Worm (Caenorhabditis elegans) whole organism, late embryonic: ENCODE data around the gene C17A2.7.
A peak's percentile ranks its signal among the peaks of the same experiment; 100 is the strongest.

ENCODE experiments used
- Y22D7AL.16 ChIP-seq: sonication (generic microtip); optimal IDR thresholded peaks from 2 replicates; lab custom pipeline; 2016; ENCODE audit warnings: missing genetic modification characterization, missing compliant biosample characterization
- ama-1 ChIP-seq: fragments of 150-350 bp; optimal IDR thresholded peaks from 2 replicates; lab custom pipeline; 2014
- elt-2 ChIP-seq: sonication (generic microtip); optimal IDR thresholded peaks from 2 replicates; lab custom pipeline; 2016; ENCODE audit warnings: missing genetic modification reagents, missing genetic modification characterization, missing compliant biosample characterization
- ets-4 ChIP-seq: sonication (generic microtip); optimal IDR thresholded peaks from 2 replicates; lab custom pipeline; 2016; ENCODE audit warnings: missing genetic modification characterization, missing compliant biosample characterization
- eyg-1 ChIP-seq: sonication (generic microtip); optimal IDR thresholded peaks from 2 replicates; lab custom pipeline; 2016; ENCODE audit warnings: missing genotype, missing genetic modification characterization, missing compliant biosample characterization
- hlh-8 ChIP-seq: sonication (generic microtip); optimal IDR thresholded peaks from 2 replicates; lab custom pipeline; 2016; ENCODE audit warnings: missing genotype, missing genetic modification characterization, missing compliant biosample characterization
- nfya-1 ChIP-seq: sonication (generic microtip); optimal IDR thresholded peaks from 2 replicates; lab custom pipeline; 2017; ENCODE audit warnings: missing genetic modification characterization, mild to moderate bottlenecking, missing compliant biosample characterization, antibody characterized with exemption, moderate library complexity
- nhr-11 ChIP-seq: fragments of 150-350 bp; optimal IDR thresholded peaks from 2 replicates; lab custom pipeline; 2014; ENCODE audit warnings: missing biosample characterization, missing genetic modification characterization
- odd-2 ChIP-seq: sonication (generic microtip); optimal IDR thresholded peaks from 2 replicates; lab custom pipeline; 2017; ENCODE audit warnings: antibody characterized with exemption, mild to moderate bottlenecking, missing genetic modification characterization, missing compliant biosample characterization
- pqm-1 ChIP-seq: sonication (generic microtip); optimal IDR thresholded peaks from 2 replicates; lab custom pipeline; 2016; ENCODE audit warnings: missing genetic modification characterization, missing compliant biosample characterization

DNA sequence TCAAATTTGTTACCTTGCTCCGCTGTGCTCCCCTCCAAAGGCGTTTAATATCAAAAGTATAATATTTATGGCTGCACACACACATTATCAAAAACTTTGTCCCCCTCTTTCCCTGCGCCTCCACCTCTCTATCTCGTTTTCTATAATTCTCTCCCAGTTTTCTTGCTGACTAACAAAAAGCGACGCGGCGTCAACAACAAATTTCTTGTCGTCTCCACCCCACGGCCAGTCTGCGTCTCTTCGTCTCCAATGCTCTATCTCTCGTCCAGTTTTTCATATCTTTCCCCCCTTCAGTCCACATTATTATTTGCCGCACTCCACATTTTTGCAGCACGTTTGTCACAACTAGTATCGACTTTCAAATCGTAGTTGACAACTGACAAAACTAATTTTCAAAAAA lies 32.7 kb downstream of the C17A2.7 start:
- TF ChIP-seq ama-1 (lab: Kevin White, UChicago) (no peak), pqm-1 (tag; lab: Kevin White, UChicago) (no peak), nhr-11 (tag; lab: Kevin White, UChicago) (no peak), ets-4 (tag; lab: Kevin White, UChicago) (no peak), eyg-1 (tag; lab: Kevin White, UChicago) (no peak), nfya-1 (peak; percentile 34), hlh-8 (no peak), Y22D7AL.16 (tag; lab: Kevin White, UChicago) (no peak), elt-2 (tag; lab: Kevin White, UChicago) (no peak), odd-2 (tag; lab: Kevin White, UChicago) (no peak)
